Fruit fly (Drosophila melanogaster) whole organism, wandering third instar larva: ENCODE data around the gene CG43799.

ENCODE experiments used
- Abd-B ChIP-seq: fragments of >200 bp; optimal IDR thresholded peaks from 2 replicates; lab custom pipeline; 2017; ENCODE audit warnings: missing biosample characterization, missing genetic modification characterization
- Dfd ChIP-seq: fragments of >200 bp; optimal IDR thresholded peaks from 2 replicates; lab custom pipeline; 2017; ENCODE audit warnings: missing biosample characterization, missing genetic modification characterization
- HLH106 ChIP-seq: fragments of 200-800 bp; optimal IDR thresholded peaks from 3 replicates; lab custom pipeline; 2019; ENCODE audit warnings: missing biosample characterization, mild to moderate bottlenecking, missing genetic modification characterization, moderate library complexity
- Hr78 ChIP-seq: fragments of >200 bp; optimal IDR thresholded peaks from 2 replicates; lab custom pipeline; 2017; ENCODE audit warnings: missing biosample characterization, missing genetic modification characterization
- Jra ChIP-seq: sonication (Bioruptor generic); optimal IDR thresholded peaks from 2 replicates; lab custom pipeline; 2016; ENCODE audit warnings: missing biosample characterization, missing genetic modification characterization
- Sp1 ChIP-seq: fragments of 200-800 bp; sonication (Bioruptor generic); optimal IDR thresholded peaks from 3 replicates; lab custom pipeline; 2019; ENCODE audit warnings: missing biosample characterization, mild to moderate bottlenecking, missing genetic modification characterization, moderate library complexity
- dsf ChIP-seq: sonication (Bioruptor generic); optimal IDR thresholded peaks from 2 replicates; lab custom pipeline; 2016; ENCODE audit warnings: missing biosample characterization, missing genetic modification characterization, borderline replicate concordance
- foxo ChIP-seq, 2 experiments: fragments of 200-800 bp; sonication (Bioruptor generic); optimal IDR thresholded peaks; 2 replicates in 1 of 2; 3 replicates in 1 of 2; lab custom pipeline; 2016 to 2017; ENCODE audit warnings: missing biosample characterization in 2 of 2, missing genetic modification characterization in 2 of 2
- h ChIP-seq: fragments of 200-800 bp; sonication (Bioruptor generic); optimal IDR thresholded peaks from 3 replicates; lab custom pipeline; 2016; ENCODE audit warnings: missing biosample characterization, mild to moderate bottlenecking, missing genetic modification characterization
- lola ChIP-seq: fragments of >200 bp; optimal IDR thresholded peaks from 2 replicates; lab custom pipeline; 2017; ENCODE audit warnings: missing biosample characterization, missing genetic modification characterization
- rgr ChIP-seq: fragments of 200-800 bp; sonication (Bioruptor generic); optimal IDR thresholded peaks from 3 replicates; lab custom pipeline; 2016; ENCODE audit warnings: missing biosample characterization, mild to moderate bottlenecking, missing genetic modification characterization
- sage ChIP-seq: fragments of 200-800 bp; sonication (Bioruptor generic); optimal IDR thresholded peaks from 2 replicates; lab custom pipeline; 2016; ENCODE audit warnings: missing biosample characterization, mild to moderate bottlenecking, missing genetic modification characterization
- usp ChIP-seq: fragments of >200 bp; optimal IDR thresholded peaks from 2 replicates; lab custom pipeline; 2017; ENCODE audit warnings: missing biosample characterization, missing genetic modification characterization

- no peak for TF ChIP-seq sage (GFP tag; lab: Kevin White, UChicago)
- no peak for TF ChIP-seq usp (GFP tag; lab: Kevin White, UChicago)
- no peak for TF ChIP-seq Abd-B
- TF ChIP-seq Jra (GFP tag; lab: Kevin White, UChicago): no peak
- TF ChIP-seq HLH106: no peak
- no peak for TF ChIP-seq rgr (GFP tag; lab: Kevin White, UChicago)
- TF ChIP-seq lola: no peak
- TF ChIP-seq foxo (GFP tag; optimal IDR thresholded peaks at IDR 0.05; lab: Kevin White, UChicago): peak in 1 of 2 experiments; percentile 13
- TF ChIP-seq Sp1 (GFP tag; lab: Kevin White, UChicago): peak; percentile 29
- TF ChIP-seq Dfd (GFP tag; lab: Kevin White, UChicago): no peak
- TF ChIP-seq Hr78 (GFP tag; lab: Kevin White, UChicago): no peak
- TF ChIP-seq dsf (GFP tag; lab: Kevin White, UChicago): no peak
- peak; percentile 62 for TF ChIP-seq h (GFP tag; lab: Kevin White, UChicago)
Measured at dm6 chr2L:7204172-7204482, 23.4 kb upstream of the CG43799 start, which contains the start of gene CG4502.
